Worm (Caenorhabditis elegans) whole organism, L1 larva: ENCODE data around the gene Y61B8A.6.

Experiments used
- ama-1 ChIP-seq: fragments of 150-350 bp; optimal IDR thresholded peaks from 2 replicates; lab custom pipeline; 2014
- fkh-4 ChIP-seq: sonication (generic microtip); optimal IDR thresholded peaks from 2 replicates; lab custom pipeline; 2016; ENCODE audit warnings: missing compliant biosample characterization, missing genetic modification characterization, borderline replicate concordance
- hlh-17 ChIP-seq: fragments of 200-800 bp; sonication (Bioruptor generic); optimal IDR thresholded peaks from 2 replicates; lab custom pipeline; 2018; ENCODE audit warnings: missing genetic modification characterization, mild to moderate bottlenecking, missing compliant biosample characterization, moderate library complexity, borderline replicate concordance
- hlh-4 ChIP-seq: sonication (generic microtip); optimal IDR thresholded peaks from 2 replicates; lab custom pipeline; 2016; ENCODE audit warnings: mild to moderate bottlenecking, missing genetic modification characterization, missing compliant biosample characterization
- lin-39 ChIP-seq: fragments of 150-350 bp; optimal IDR thresholded peaks from 2 replicates; lab custom pipeline; 2014; ENCODE audit warnings: missing biosample characterization, missing genetic modification reagents, missing genetic modification characterization
- nhr-85 ChIP-seq: sonication (generic microtip); peaks from one replicate; lab custom pipeline; 2016; ENCODE audit warnings: missing genetic modification characterization, inconsistent platforms, missing compliant biosample characterization
- nhr-90 ChIP-seq: sonication (generic microtip); optimal IDR thresholded peaks from 2 replicates; lab custom pipeline; 2016; ENCODE audit warnings: mild to moderate bottlenecking, missing genetic modification characterization, missing compliant biosample characterization; ENCODE audit not compliant: poor library complexity
- snpc-4 ChIP-seq: fragments of 150-350 bp; optimal IDR thresholded peaks from 2 replicates; lab custom pipeline; 2014; ENCODE audit warnings: missing biosample characterization, missing genetic modification characterization
- sox-4 ChIP-seq: sonication (generic microtip); optimal IDR thresholded peaks from 2 replicates; lab custom pipeline; 2016; ENCODE audit warnings: missing genetic modification characterization, missing compliant biosample characterization

ce11 chrV:17236345-17236744, 15.4 kb upstream of the Y61B8A.6 start, which contains the start of gene T19C9.10:
- no peak for TF ChIP-seq hlh-4 (tag; lab: Kevin White, UChicago)
- no peak for TF ChIP-seq ama-1 (lab: Kevin White, UChicago)
- TF ChIP-seq nhr-90: no peak
- TF ChIP-seq fkh-4 (tag; lab: Kevin White, UChicago): no peak
- TF ChIP-seq sox-4 (tag; lab: Kevin White, UChicago): no peak
- no peak for TF ChIP-seq lin-39 (tag; lab: Kevin White, UChicago)
- peak; percentile 28 for TF ChIP-seq nhr-85
- TF ChIP-seq hlh-17 (GFP tag; lab: Kevin White, UChicago): no peak
- TF ChIP-seq snpc-4 (tag; lab: Kevin White, UChicago): no peak
